Worm (Caenorhabditis elegans) whole organism, L1 larva: ENCODE measurements around the gene sknr-1.
"Not testable (repeated sequence)": the region's sequence is repeated elsewhere in the genome, so short reads cannot be mapped to it uniquely, and the experiment has no call there.

Experiments used
- F16B12.6 ChIP-seq: fragments of 150-350 bp; optimal IDR thresholded peaks from 2 replicates; lab custom pipeline; 2014; ENCODE audit warnings: missing biosample characterization, missing genetic modification characterization
- aha-1 ChIP-seq: fragments of 150-350 bp; optimal IDR thresholded peaks from 2 replicates; lab custom pipeline; 2014; ENCODE audit warnings: missing biosample characterization, missing genetic modification characterization
- alr-1 ChIP-seq: fragments of 200-800 bp; sonication (Bioruptor generic); optimal IDR thresholded peaks from 2 replicates; lab custom pipeline; 2018; ENCODE audit warnings: borderline replicate concordance, mild to moderate bottlenecking, missing genetic modification characterization, missing compliant biosample characterization
- aly-2 ChIP-seq: fragments of 150-350 bp; optimal IDR thresholded peaks from 2 replicates; lab custom pipeline; 2014; ENCODE audit warnings: missing biosample characterization, missing genetic modification characterization
- ama-1 ChIP-seq: fragments of 150-350 bp; optimal IDR thresholded peaks from 2 replicates; lab custom pipeline; 2014
- ceh-63 ChIP-seq: fragments of 200-800 bp; sonication (Bioruptor generic); optimal IDR thresholded peaks from 2 replicates; lab custom pipeline; 2018; ENCODE audit warnings: mild to moderate bottlenecking, missing genetic modification characterization, missing compliant biosample characterization
- ceh-8 ChIP-seq: fragments of 200-800 bp; sonication (Bioruptor generic); optimal IDR thresholded peaks from 2 replicates; lab custom pipeline; 2018; ENCODE audit warnings: mild to moderate bottlenecking, missing genetic modification characterization, moderate library complexity, missing compliant biosample characterization
- dpl-1 ChIP-seq, 3 experiments: fragments of 150-350 bp in 2 of 3; sonication (generic microtip) in 1 of 3; optimal IDR thresholded peaks; 2 replicates each; lab custom pipeline; 2014 to 2017; ENCODE audit warnings: missing biosample characterization in 3 of 3, missing genetic modification characterization in 3 of 3, missing genetic modification reagents in 3 of 3
- dsc-1 ChIP-seq: sonication (generic microtip); optimal IDR thresholded peaks from 2 replicates; lab custom pipeline; 2016; ENCODE audit warnings: mild to moderate bottlenecking, missing genetic modification characterization, missing compliant biosample characterization
- efl-1 ChIP-seq, 4 experiments: fragments of 150-350 bp; optimal IDR thresholded peaks in 3 of 4; peaks in 1 of 4; 1 replicate in 1 of 4; 2 replicates in 3 of 4; lab custom pipeline; 2014; ENCODE audit warnings: missing biosample characterization in 2 of 4, missing genetic modification characterization in 2 of 4, missing genetic modification reagents in 2 of 4
- efl-3 ChIP-seq: fragments of 200-800 bp; sonication (Bioruptor generic); optimal IDR thresholded peaks from 2 replicates; lab custom pipeline; 2018; ENCODE audit warnings: mild to moderate bottlenecking, missing genetic modification characterization, missing compliant biosample characterization
- egl-13 ChIP-seq: sonication (generic microtip); optimal IDR thresholded peaks from 2 replicates; lab custom pipeline; 2016; ENCODE audit warnings: missing genotype, missing genetic modification reagents, missing genetic modification characterization, missing compliant biosample characterization
- elt-2 ChIP-seq: sonication (generic microtip); optimal IDR thresholded peaks from 2 replicates; lab custom pipeline; 2016; ENCODE audit warnings: missing genetic modification characterization, mild to moderate bottlenecking, inconsistent platforms, missing compliant biosample characterization, missing genetic modification reagents
- ets-5 ChIP-seq: fragments of 200-800 bp; sonication (Bioruptor generic); IDR thresholded peaks from 2 replicates; pipeline ENCODE4 v1.3.6; 2022; ENCODE audit warnings: missing genetic modification characterization, missing compliant biosample characterization
- fkh-10 ChIP-seq: sonication (generic microtip); optimal IDR thresholded peaks from 2 replicates; lab custom pipeline; 2017; ENCODE audit warnings: missing biosample characterization, missing genetic modification reagents, missing genetic modification characterization
- hlh-4 ChIP-seq: sonication (generic microtip); optimal IDR thresholded peaks from 2 replicates; lab custom pipeline; 2016; ENCODE audit warnings: mild to moderate bottlenecking, missing genetic modification characterization, missing compliant biosample characterization
- hpl-2 ChIP-seq: fragments of 150-350 bp; optimal IDR thresholded peaks from 2 replicates; lab custom pipeline; 2014; ENCODE audit warnings: missing biosample characterization, missing genetic modification reagents, missing genetic modification characterization
- irx-1 ChIP-seq: sonication (generic microtip); optimal IDR thresholded peaks from 2 replicates; lab custom pipeline; 2016; ENCODE audit warnings: missing genetic modification characterization, missing compliant biosample characterization
- isw-1 ChIP-seq: fragments of 200-800 bp; sonication (Bioruptor generic); IDR thresholded peaks from 2 replicates; pipeline ENCODE4 v1.3.6; 2022; ENCODE audit warnings: missing genetic modification characterization, missing compliant biosample characterization
- lin-15B ChIP-seq: fragments of 150-350 bp; sonication (generic microtip); optimal IDR thresholded peaks from 3 replicates; lab custom pipeline; 2014; ENCODE audit warnings: missing biosample characterization, missing genetic modification characterization
- lin-35 ChIP-seq, 2 experiments: fragments of 150-350 bp; optimal IDR thresholded peaks; 2 replicates each; lab custom pipeline; 2014; ENCODE audit warnings: missing biosample characterization in 2 of 2, missing genetic modification characterization in 2 of 2, missing genetic modification reagents in 2 of 2
- lin-39 ChIP-seq: fragments of 150-350 bp; optimal IDR thresholded peaks from 2 replicates; lab custom pipeline; 2014; ENCODE audit warnings: missing biosample characterization, missing genetic modification reagents, missing genetic modification characterization
- lsy-2 ChIP-seq, 2 experiments: fragments of 150-350 bp; optimal IDR thresholded peaks; 2 replicates each; lab custom pipeline; 2014; ENCODE audit warnings: missing biosample characterization in 2 of 2, missing genetic modification characterization in 2 of 2
- mep-1 ChIP-seq: fragments of 150-350 bp; optimal IDR thresholded peaks from 2 replicates; lab custom pipeline; 2014; ENCODE audit warnings: missing biosample characterization, missing genetic modification characterization
- nhr-237 ChIP-seq: fragments of 150-350 bp; optimal IDR thresholded peaks from 2 replicates; lab custom pipeline; 2014; ENCODE audit warnings: missing biosample characterization, missing genetic modification characterization
- nhr-71 ChIP-seq: sonication (generic microtip); optimal IDR thresholded peaks from 2 replicates; lab custom pipeline; 2016; ENCODE audit warnings: mild to moderate bottlenecking, missing genetic modification characterization, moderate library complexity, missing compliant biosample characterization
- nhr-90 ChIP-seq: sonication (generic microtip); optimal IDR thresholded peaks from 2 replicates; lab custom pipeline; 2016; ENCODE audit warnings: mild to moderate bottlenecking, missing genetic modification characterization, missing compliant biosample characterization; ENCODE audit not compliant: poor library complexity
- snpc-4 ChIP-seq: fragments of 150-350 bp; optimal IDR thresholded peaks from 2 replicates; lab custom pipeline; 2014; ENCODE audit warnings: missing biosample characterization, missing genetic modification characterization
- snu-23 ChIP-seq: sonication (generic microtip); optimal IDR thresholded peaks from 2 replicates; lab custom pipeline; 2016; ENCODE audit warnings: missing genetic modification characterization, missing compliant biosample characterization
- sox-4 ChIP-seq: sonication (generic microtip); optimal IDR thresholded peaks from 2 replicates; lab custom pipeline; 2016; ENCODE audit warnings: missing genetic modification characterization, missing compliant biosample characterization
- sptf-1 ChIP-seq: fragments of 150-350 bp; optimal IDR thresholded peaks from 2 replicates; lab custom pipeline; 2014; ENCODE audit warnings: missing biosample characterization, missing genetic modification characterization
- swsn-7 ChIP-seq: sonication (generic microtip); optimal IDR thresholded peaks from 2 replicates; lab custom pipeline; 2016; ENCODE audit warnings: missing genetic modification characterization, missing compliant biosample characterization
- tlp-1 ChIP-seq: fragments of 150-350 bp; optimal IDR thresholded peaks from 2 replicates; lab custom pipeline; 2014; ENCODE audit warnings: missing biosample characterization, missing genetic modification characterization
- unc-130 ChIP-seq: fragments of 150-350 bp; optimal IDR thresholded peaks from 2 replicates; lab custom pipeline; 2017; ENCODE audit warnings: missing biosample characterization, missing genetic modification characterization, inconsistent platforms
- unc-30 ChIP-seq: sonication (generic microtip); optimal IDR thresholded peaks from 2 replicates; lab custom pipeline; 2017; ENCODE audit warnings: missing biosample characterization, missing genetic modification characterization
- unc-62 ChIP-seq: fragments of 150-350 bp; optimal IDR thresholded peaks from 2 replicates; lab custom pipeline; 2014; ENCODE audit warnings: missing biosample characterization, missing genetic modification reagents, missing genetic modification characterization
- unc-86 ChIP-seq: sonication (generic microtip); optimal IDR thresholded peaks from 2 replicates; lab custom pipeline; 2016; ENCODE audit warnings: missing genetic modification characterization, missing compliant biosample characterization
- vab-15 ChIP-seq: sonication (generic microtip); optimal IDR thresholded peaks from 2 replicates; lab custom pipeline; 2017; ENCODE audit warnings: missing genotype, mild to moderate bottlenecking, missing genetic modification characterization, missing compliant biosample characterization
- xbp-1 ChIP-seq: sonication (generic microtip); optimal IDR thresholded peaks from 2 replicates; lab custom pipeline; 2016; ENCODE audit warnings: missing genetic modification characterization, missing compliant biosample characterization
- zag-1 ChIP-seq: fragments of 150-350 bp; optimal IDR thresholded peaks from 2 replicates; lab custom pipeline; 2014; ENCODE audit warnings: missing biosample characterization, missing genetic modification characterization
- ztf-4 ChIP-seq: fragments of 150-350 bp; optimal IDR thresholded peaks from 2 replicates; lab custom pipeline; 2014; ENCODE audit warnings: missing biosample characterization, missing genetic modification characterization

The sknr-1 gene

ce11 chrV:2600543-2600942 is 24.7 kb downstream of the sknr-1 start (continued):
- peak; percentile 51 for TF ChIP-seq hpl-2 (GFP tag; lab: Kevin White, UChicago)
- TF ChIP-seq mep-1 (tag; lab: Kevin White, UChicago), result peak; percentile 84
- TF ChIP-seq hlh-4, result no peak
- no peak for TF ChIP-seq sptf-1 (tag; lab: Kevin White, UChicago)
- peak; percentile 84 for TF ChIP-seq ceh-8 (GFP tag; lab: Kevin White, UChicago)
- TF ChIP-seq snpc-4 (tag; lab: Kevin White, UChicago), result peak; percentile 71
- peak; percentile 67 for TF ChIP-seq ztf-4
- no peak for TF ChIP-seq tlp-1 (tag; lab: Kevin White, UChicago)
- peak; percentile 88 for TF ChIP-seq sox-4 (tag; lab: Kevin White, UChicago)
- TF ChIP-seq snu-23 (GFP tag; lab: Kevin White, UChicago), result peak; percentile 93
- TF ChIP-seq dpl-1 (GFP tag; optimal IDR thresholded peaks at IDR 0.05; lab: Kevin White, UChicago), result peak; percentile 92 to 99 (median 97)
- TF ChIP-seq vab-15 (tag; lab: Kevin White, UChicago), result peak; percentile 63
- peak; percentile 90 for TF ChIP-seq nhr-90
- peak; percentile 98 for TF ChIP-seq isw-1 (GFP tag; lab: Robert Waterston, UW)
- TF ChIP-seq unc-62 (GFP tag; lab: Kevin White, UChicago), result no peak
- TF ChIP-seq efl-3 (GFP tag; lab: Kevin White, UChicago), result peak; percentile 2
- peak; percentile 63 for TF ChIP-seq nhr-237 (tag; lab: Kevin White, UChicago)
- TF ChIP-seq ets-5 (GFP tag; lab: Robert Waterston, UW), result peak; percentile 52; the same call in 1 of the 2 replicates
- TF ChIP-seq xbp-1 (tag; lab: Kevin White, UChicago), result peak; percentile 90
- peak; percentile 68 for TF ChIP-seq lin-15B (tag; lab: Kevin White, UChicago)
- peak; percentile 90 for TF ChIP-seq irx-1 (tag; lab: Kevin White, UChicago)
- TF ChIP-seq egl-13 (tag; lab: Kevin White, UChicago), result peak; percentile 95
- no peak for TF ChIP-seq ama-1 (lab: Kevin White, UChicago)
- no peak for TF ChIP-seq zag-1 (tag; lab: Kevin White, UChicago)
- peak; percentile 93 for TF ChIP-seq unc-86 (tag; lab: Kevin White, UChicago)
- TF ChIP-seq nhr-71, result peak; percentile 97
- TF ChIP-seq efl-1 (optimal IDR thresholded peaks at IDR 0.05; lab: Kevin White, UChicago), result peak; percentile 99
- peak; percentile 97 to 100 for TF ChIP-seq efl-1 (GFP tag; optimal IDR thresholded peaks at IDR 0.05 in 1 of 2; lab: Kevin White, UChicago)
- peak; percentile 96 to 99 for TF ChIP-seq lin-35 (GFP tag; optimal IDR thresholded peaks at IDR 0.05; lab: Kevin White, UChicago)
- no peak for TF ChIP-seq aly-2
- peak; percentile 36 for TF ChIP-seq lin-39 (tag; lab: Kevin White, UChicago)
- TF ChIP-seq alr-1 (tag; lab: Kevin White, UChicago), result no peak
- TF ChIP-seq lsy-2 (tag; optimal IDR thresholded peaks at IDR 0.05; lab: Kevin White, UChicago), result peak; percentile 87
- TF ChIP-seq aha-1, result no peak
- peak; percentile 79 for TF ChIP-seq elt-2 (tag; lab: Kevin White, UChicago)
- peak; percentile 21 for TF ChIP-seq unc-130 (tag; lab: Kevin White, UChicago)
- peak; percentile 87 for TF ChIP-seq F16B12.6 (tag; lab: Kevin White, UChicago)
- TF ChIP-seq ceh-63 (GFP tag; lab: Kevin White, UChicago), result peak; percentile 60
- TF ChIP-seq swsn-7 (tag; lab: Kevin White, UChicago), result peak; percentile 94
- TF ChIP-seq dsc-1 (tag; lab: Kevin White, UChicago), result peak; percentile 95

ce11 chrV:2598830-2599229 is 26.4 kb downstream of the sknr-1 start, which contains the start of gene F53E10.5:
F53E10.5 (minus strand) TSS chrV:2598930.
- not testable (repeated sequence) for TF ChIP-seq egl-13 (tag; lab: Kevin White, UChicago); fkh-10 (GFP tag; lab: Kevin White, UChicago); unc-30 (tag; lab: Kevin White, UChicago)
